Worm (Caenorhabditis elegans): ENCODE measurements around the gene Y113G7B.27.

Gene Y113G7B.27

DNA sequence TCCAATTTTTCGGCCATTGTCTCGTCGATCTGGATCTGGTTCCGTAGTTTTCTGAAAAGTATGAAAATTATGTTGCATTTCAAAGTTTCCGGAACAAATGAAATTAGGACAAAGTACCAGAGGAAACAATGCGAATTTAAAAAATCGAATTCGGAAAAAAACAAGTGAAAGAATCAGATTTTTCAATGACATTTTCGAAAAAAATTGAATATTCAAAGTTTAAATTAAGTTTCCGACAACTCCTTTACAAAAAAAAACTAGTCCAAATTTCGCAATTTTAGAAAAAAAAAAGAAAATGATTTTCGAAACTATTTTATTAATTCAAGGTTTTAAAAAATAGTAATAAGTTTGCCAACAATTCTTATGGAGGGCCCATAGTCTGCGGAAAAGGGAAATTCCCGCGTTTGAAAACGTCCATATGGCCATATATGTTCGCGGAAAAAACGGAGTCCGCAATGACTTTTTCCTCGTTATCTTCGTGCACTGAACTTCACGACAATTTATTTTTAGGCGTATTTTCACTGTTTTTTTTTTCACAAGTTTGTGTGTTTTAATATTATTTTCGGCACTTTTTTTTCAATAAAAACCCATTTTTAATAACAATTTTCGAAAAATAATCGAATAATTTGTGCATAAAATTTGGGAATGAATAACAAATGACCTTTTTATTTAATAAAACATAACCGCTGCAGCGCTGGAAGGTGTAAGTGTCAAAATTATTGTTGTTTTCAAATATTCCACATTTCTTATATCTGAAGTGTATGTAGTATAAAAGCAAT, at the start of gene Y113G7B.27, which contains the start of gene fbxa-115:
Gene Y113G7B.27 (plus strand): TSS at position 729 of the 779 bp plus-strand sequence.
Gene fbxa-115 (minus strand): TSS at position 51 of the 779 bp plus-strand sequence.
- TF ChIP-seq nhr-28 (tag; optimal IDR thresholded peaks at IDR 0.05) = no peak

DNA sequence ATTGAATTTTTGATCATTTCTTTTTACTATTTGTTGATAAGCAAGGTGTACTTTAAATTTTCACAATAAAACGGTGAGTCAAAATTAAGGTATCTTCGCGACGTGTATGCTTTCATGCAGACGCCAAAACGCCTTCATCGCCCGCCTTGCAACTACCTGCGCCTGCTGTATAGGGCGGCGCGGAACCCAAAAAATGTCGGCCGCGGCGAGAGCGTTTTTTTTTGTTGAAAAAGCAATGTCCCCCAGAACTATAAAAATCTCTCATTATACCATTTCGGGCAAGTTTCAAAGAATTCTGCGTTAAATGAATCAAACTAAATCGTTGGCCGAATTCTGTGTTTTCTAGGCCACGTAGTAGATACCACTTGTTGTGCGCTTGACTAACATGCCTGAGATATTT, 48.9 kb upstream of the Y113G7B.27 start:
- no peak for TF ChIP-seq sptf-1 (tag; optimal IDR thresholded peaks at IDR 0.05)

DNA sequence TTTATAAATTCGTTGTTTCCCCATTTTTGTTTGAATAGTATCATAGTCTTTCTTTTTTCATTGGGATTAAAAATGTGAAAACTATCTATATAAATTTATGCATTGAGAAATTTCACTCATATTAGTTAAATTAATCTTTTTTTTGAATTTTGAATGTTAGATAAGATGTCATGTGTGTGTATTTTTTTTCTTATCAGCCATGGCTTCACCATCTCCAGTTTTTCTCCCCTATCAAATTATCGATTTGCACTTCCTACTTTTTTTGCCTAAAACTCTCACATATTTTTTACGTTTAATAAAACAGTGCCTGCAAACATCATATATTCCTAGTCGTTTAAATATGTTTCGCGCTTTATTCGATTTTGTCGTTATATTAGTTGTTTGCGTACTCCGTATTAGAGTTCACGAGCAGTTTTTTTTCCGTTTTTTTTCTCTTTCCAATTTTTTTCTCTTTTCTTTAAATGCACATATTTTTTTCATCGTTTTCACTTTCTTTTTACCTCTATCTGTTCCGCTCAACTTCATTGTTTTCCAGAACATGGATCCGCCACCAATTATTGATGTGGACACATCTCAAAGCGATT, 44.9 kb upstream of the Y113G7B.27 start, which contains the start of gene Y113G7A.13:
Gene Y113G7A.13 (plus strand): TSS at position 534 of the 584 bp plus-strand sequence.
- TF ChIP-seq ceh-83 (GFP tag; optimal IDR thresholded peaks at IDR 0.05) = no peak

DNA sequence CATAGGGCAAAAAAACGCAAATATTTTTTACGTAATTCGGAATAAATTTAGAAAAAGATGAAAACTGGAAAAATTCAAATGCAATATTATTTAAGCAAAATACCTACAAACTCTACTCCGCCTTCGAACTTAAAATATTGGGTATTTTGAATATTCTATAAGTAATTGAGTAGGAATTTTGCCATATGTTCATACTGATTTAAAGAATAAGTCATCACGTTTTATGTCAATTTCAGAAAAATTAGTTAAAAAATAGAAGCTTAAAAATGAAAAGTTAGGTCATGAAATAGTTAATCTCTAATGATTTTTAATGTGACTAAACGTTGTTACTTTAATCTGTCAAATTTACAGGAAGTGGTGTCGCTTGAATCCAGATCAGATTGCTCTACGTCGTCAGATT, 41.2 kb upstream of the Y113G7B.27 start, which contains the start of gene F19B2.7:
Gene F19B2.7 (plus strand): TSS at position 301 of the 400 bp plus-strand sequence.
- no peak for TF ChIP-seq ceh-39 (tag; optimal IDR thresholded peaks at IDR 0.05)
- TF ChIP-seq drap-1 (GFP tag; optimal IDR thresholded peaks at IDR 0.05) = no peak
- no peak for TF ChIP-seq bed-3 (GFP tag; optimal IDR thresholded peaks at IDR 0.05)
- TF ChIP-seq tbx-8 (GFP tag; optimal IDR thresholded peaks at IDR 0.05) = no peak
- no peak for TF ChIP-seq elt-3 (tag; optimal IDR thresholded peaks at IDR 0.05)
- no peak for TF ChIP-seq mab-5 (tag; optimal IDR thresholded peaks at IDR 0.05)
- TF ChIP-seq ces-1 (GFP tag; optimal IDR thresholded peaks at IDR 0.05) = no peak
- no peak for TF ChIP-seq ceh-83 (GFP tag; optimal IDR thresholded peaks at IDR 0.05)
- TF ChIP-seq lin-13 (tag; optimal IDR thresholded peaks at IDR 0.05) = no peak
- no peak for TF ChIP-seq snpc-4 (tag; optimal IDR thresholded peaks at IDR 0.05)
- TF ChIP-seq sem-2 (GFP tag; optimal IDR thresholded peaks at IDR 0.05) = no peak
- TF ChIP-seq lsy-2 (tag; optimal IDR thresholded peaks at IDR 0.05) = no peak
- TF ChIP-seq nhr-76 (tag; optimal IDR thresholded peaks at IDR 0.05) = no peak
- TF ChIP-seq elt-1 (tag; optimal IDR thresholded peaks at IDR 0.05; ENCODE audit: borderline replicate concordance, insufficient read depth) = no peak
- TF ChIP-seq nhr-2 (tag; optimal IDR thresholded peaks at IDR 0.05) = no peak
- no peak for TF ChIP-seq nhr-237 (tag; optimal IDR thresholded peaks at IDR 0.05)
- TF ChIP-seq hlh-1 (tag; optimal IDR thresholded peaks at IDR 0.05) = no peak
- no peak for TF ChIP-seq nhr-12 (tag; optimal IDR thresholded peaks at IDR 0.05)
- TF ChIP-seq blmp-1 (tag; optimal IDR thresholded peaks at IDR 0.05) = no peak
- no peak for TF ChIP-seq mls-2 (tag; optimal IDR thresholded peaks at IDR 0.05)

DNA sequence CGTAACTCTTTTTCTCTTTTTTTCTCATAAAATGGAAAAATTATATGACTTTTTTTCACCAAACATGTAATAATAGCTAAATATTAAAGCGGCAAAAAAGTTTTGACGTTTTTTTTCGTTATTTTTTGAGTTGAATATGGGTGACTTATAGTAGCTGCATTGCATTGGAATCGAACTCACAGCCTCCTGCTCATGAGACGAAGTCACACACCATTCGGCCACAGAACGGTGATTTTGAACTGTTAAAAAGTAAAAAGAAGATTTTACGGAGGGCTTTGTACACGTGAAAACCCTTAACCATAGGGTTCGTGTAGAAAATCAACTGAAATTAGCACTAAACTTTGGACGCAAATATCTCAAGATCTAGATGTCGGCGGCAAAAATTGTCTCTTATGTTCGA, 40.8 kb upstream of the Y113G7B.27 start:
- TF ChIP-seq pha-4 (tag; optimal IDR thresholded peaks at IDR 0.05) (no peak), ceh-39 (tag; optimal IDR thresholded peaks at IDR 0.05) (no peak), drap-1 (GFP tag; optimal IDR thresholded peaks at IDR 0.05) (no peak), nhr-2 (tag; optimal IDR thresholded peaks at IDR 0.05) (no peak), cnd-1 (tag; optimal IDR thresholded peaks at IDR 0.05) (no peak), elt-1 (tag; optimal IDR thresholded peaks at IDR 0.05; ENCODE audit: borderline replicate concordance, insufficient read depth) (no peak), ces-1 (GFP tag; optimal IDR thresholded peaks at IDR 0.05) (no peak), lin-13 (tag; optimal IDR thresholded peaks at IDR 0.05) (no peak), mep-1 (tag; optimal IDR thresholded peaks at IDR 0.05) (no peak), mab-5 (tag; optimal IDR thresholded peaks at IDR 0.05) (no peak), blmp-1 (tag; optimal IDR thresholded peaks at IDR 0.05) (no peak), lsy-2 (tag; optimal IDR thresholded peaks at IDR 0.05) (no peak), ceh-83 (GFP tag; optimal IDR thresholded peaks at IDR 0.05) (no peak), nhr-76 (tag; optimal IDR thresholded peaks at IDR 0.05) (no peak)

DNA sequence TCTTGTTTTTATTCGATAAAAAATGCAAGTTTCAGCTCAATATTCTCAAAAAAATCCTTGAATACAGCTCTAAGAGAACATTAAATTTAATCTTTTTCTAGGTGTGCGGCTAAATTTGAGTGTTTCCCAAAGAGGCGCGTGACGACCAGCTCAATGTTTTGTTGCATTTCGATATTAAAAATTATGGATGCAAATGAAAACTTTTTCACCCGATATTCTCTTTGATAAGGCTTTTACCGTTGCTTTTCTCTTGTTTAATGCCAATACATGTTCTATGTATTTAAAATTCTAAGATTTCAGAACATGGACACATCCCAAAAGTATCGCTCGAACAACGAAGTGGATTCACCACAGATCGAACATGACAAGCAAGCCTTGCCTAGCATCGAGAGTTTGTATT, 34.4 kb upstream of the Y113G7B.27 start, which contains the start of gene F19B2.6:
Gene F19B2.6 (plus strand): TSS at position 301 of the 400 bp plus-strand sequence.
- TF ChIP-seq zip-8 (tag; optimal IDR thresholded peaks at IDR 0.05) (no peak), mls-2 (tag; optimal IDR thresholded peaks at IDR 0.05) (no peak), bed-3 (GFP tag; optimal IDR thresholded peaks at IDR 0.05) (no peak), ceh-43 (GFP tag; optimal IDR thresholded peaks at IDR 0.05) (no peak), ham-2 (GFP tag; optimal IDR thresholded peaks at IDR 0.05) (no peak), ztf-11 (tag; optimal IDR thresholded peaks at IDR 0.05) (no peak), nhr-12 (tag; optimal IDR thresholded peaks at IDR 0.05) (no peak), elt-3 (tag; optimal IDR thresholded peaks at IDR 0.05) (no peak), ceh-39 (tag; optimal IDR thresholded peaks at IDR 0.05) (no peak), unc-39 (tag; optimal IDR thresholded peaks at IDR 0.05) (no peak), hlh-1 (tag; optimal IDR thresholded peaks at IDR 0.05) (no peak), mab-5 (tag; optimal IDR thresholded peaks at IDR 0.05) (no peak), unc-62 (GFP tag; optimal IDR thresholded peaks at IDR 0.05) (no peak), blmp-1 (tag; optimal IDR thresholded peaks at IDR 0.05) (no peak), lsy-2 (tag; optimal IDR thresholded peaks at IDR 0.05) (no peak), lin-32 (GFP tag; optimal IDR thresholded peaks at IDR 0.05) (no peak)
